Worm (Caenorhabditis elegans) whole organism, L1 larva: Measurements from ENCODE around the gene srd-50.

ENCODE experiments used
- C04F5.9 ChIP-seq: sonication (generic microtip); optimal IDR thresholded peaks from 2 replicates; lab custom pipeline; 2016; ENCODE audit warnings: missing genetic modification characterization, missing compliant biosample characterization
- C16A3.4 ChIP-seq: fragments of 150-350 bp; optimal IDR thresholded peaks from 2 replicates; lab custom pipeline; 2014; ENCODE audit warnings: missing biosample characterization, missing genetic modification characterization
- C34B4.2 ChIP-seq: sonication (generic microtip); optimal IDR thresholded peaks from 2 replicates; lab custom pipeline; 2017; ENCODE audit warnings: mild to moderate bottlenecking, missing genetic modification characterization, missing compliant biosample characterization
- F16B12.6 ChIP-seq: fragments of 150-350 bp; optimal IDR thresholded peaks from 2 replicates; lab custom pipeline; 2014; ENCODE audit warnings: missing biosample characterization, missing genetic modification characterization
- Y116A8C.19 ChIP-seq: sonication (generic microtip); optimal IDR thresholded peaks from 2 replicates; lab custom pipeline; 2016; ENCODE audit warnings: missing compliant biosample characterization, missing genetic modification characterization, borderline replicate concordance
- alr-1 ChIP-seq: fragments of 200-800 bp; sonication (Bioruptor generic); optimal IDR thresholded peaks from 2 replicates; lab custom pipeline; 2018; ENCODE audit warnings: borderline replicate concordance, mild to moderate bottlenecking, missing genetic modification characterization, missing compliant biosample characterization
- aly-2 ChIP-seq: fragments of 150-350 bp; optimal IDR thresholded peaks from 2 replicates; lab custom pipeline; 2014; ENCODE audit warnings: missing biosample characterization, missing genetic modification characterization
- ceh-8 ChIP-seq: fragments of 200-800 bp; sonication (Bioruptor generic); optimal IDR thresholded peaks from 2 replicates; lab custom pipeline; 2018; ENCODE audit warnings: mild to moderate bottlenecking, missing genetic modification characterization, moderate library complexity, missing compliant biosample characterization
- ces-1 ChIP-seq: fragments of 150-350 bp; optimal IDR thresholded peaks from 2 replicates; lab custom pipeline; 2014; ENCODE audit warnings: missing biosample characterization, missing genetic modification reagents, missing genetic modification characterization
- egl-13 ChIP-seq: sonication (generic microtip); optimal IDR thresholded peaks from 2 replicates; lab custom pipeline; 2016; ENCODE audit warnings: missing genotype, missing genetic modification reagents, missing genetic modification characterization, missing compliant biosample characterization
- egl-27 ChIP-seq, 2 experiments: fragments of 150-350 bp in 1 of 2; sonication (generic microtip); optimal IDR thresholded peaks; 3 replicates each; lab custom pipeline; 2017 to 2018; ENCODE audit warnings: missing biosample characterization in 2 of 2, missing genetic modification characterization in 2 of 2, missing genetic modification reagents in 2 of 2
- ets-5 ChIP-seq: fragments of 200-800 bp; sonication (Bioruptor generic); IDR thresholded peaks from 2 replicates; pipeline ENCODE4 v1.3.6; 2022; ENCODE audit warnings: missing genetic modification characterization, missing compliant biosample characterization
- fkh-4 ChIP-seq: sonication (generic microtip); optimal IDR thresholded peaks from 2 replicates; lab custom pipeline; 2016; ENCODE audit warnings: missing compliant biosample characterization, missing genetic modification characterization, borderline replicate concordance
- fkh-8 ChIP-seq: sonication (generic microtip); optimal IDR thresholded peaks from 2 replicates; lab custom pipeline; 2016; ENCODE audit warnings: mild to moderate bottlenecking, missing genetic modification characterization, missing compliant biosample characterization
- fos-1 ChIP-seq: fragments of 150-350 bp; optimal IDR thresholded peaks from 2 replicates; lab custom pipeline; 2014; ENCODE audit warnings: missing biosample characterization, missing genetic modification characterization
- grh-1 ChIP-seq: fragments of 200-800 bp; sonication (Bioruptor generic); IDR thresholded peaks from 2 replicates; pipeline ENCODE4 v1.3.6; 2022; ENCODE audit warnings: missing genetic modification reagents, missing genetic modification characterization, missing compliant biosample characterization
- hlh-17 ChIP-seq: fragments of 200-800 bp; sonication (Bioruptor generic); optimal IDR thresholded peaks from 2 replicates; lab custom pipeline; 2018; ENCODE audit warnings: missing genetic modification characterization, mild to moderate bottlenecking, missing compliant biosample characterization, moderate library complexity, borderline replicate concordance
- hlh-4 ChIP-seq: sonication (generic microtip); optimal IDR thresholded peaks from 2 replicates; lab custom pipeline; 2016; ENCODE audit warnings: mild to moderate bottlenecking, missing genetic modification characterization, missing compliant biosample characterization
- hpl-2 ChIP-seq: fragments of 150-350 bp; optimal IDR thresholded peaks from 2 replicates; lab custom pipeline; 2014; ENCODE audit warnings: missing biosample characterization, missing genetic modification reagents, missing genetic modification characterization
- lin-14 ChIP-seq: fragments of 200-800 bp; sonication (Bioruptor generic); optimal IDR thresholded peaks from 2 replicates; lab custom pipeline; 2018; ENCODE audit warnings: mild to moderate bottlenecking, missing genetic modification characterization, moderate library complexity, missing compliant biosample characterization
- lin-15B ChIP-seq: fragments of 150-350 bp; sonication (generic microtip); optimal IDR thresholded peaks from 3 replicates; lab custom pipeline; 2014; ENCODE audit warnings: missing biosample characterization, missing genetic modification characterization
- lin-35 ChIP-seq, 2 experiments: fragments of 150-350 bp; optimal IDR thresholded peaks; 2 replicates each; lab custom pipeline; 2014; ENCODE audit warnings: missing biosample characterization in 2 of 2, missing genetic modification characterization in 2 of 2, missing genetic modification reagents in 2 of 2
- lir-3 ChIP-seq: sonication (generic microtip); optimal IDR thresholded peaks from 2 replicates; lab custom pipeline; 2016; ENCODE audit warnings: mild to moderate bottlenecking, missing genetic modification characterization, moderate library complexity, missing compliant biosample characterization; ENCODE audit not compliant: poor library complexity
- lsy-2 ChIP-seq, 2 experiments: fragments of 150-350 bp; optimal IDR thresholded peaks; 2 replicates each; lab custom pipeline; 2014; ENCODE audit warnings: missing biosample characterization in 2 of 2, missing genetic modification characterization in 2 of 2
- mab-9 ChIP-seq: fragments of 200-800 bp; sonication (Bioruptor generic); IDR thresholded peaks from 2 replicates; pipeline ENCODE4 v1.3.6; 2022; ENCODE audit warnings: missing genetic modification reagents, missing genetic modification characterization, missing compliant biosample characterization
- mdl-1 ChIP-seq, 2 experiments: fragments of 150-350 bp; optimal IDR thresholded peaks; 2 replicates each; lab custom pipeline; 2014 to 2017; ENCODE audit warnings: missing biosample characterization in 2 of 2, missing genetic modification characterization in 2 of 2, inconsistent platforms in 1 of 2
- mef-2 ChIP-seq: fragments of 150-350 bp; optimal IDR thresholded peaks from 2 replicates; lab custom pipeline; 2014; ENCODE audit warnings: missing biosample characterization, missing genetic modification characterization
- mep-1 ChIP-seq: fragments of 150-350 bp; optimal IDR thresholded peaks from 2 replicates; lab custom pipeline; 2014; ENCODE audit warnings: missing biosample characterization, missing genetic modification characterization
- nhr-12 ChIP-seq: sonication (generic microtip); optimal IDR thresholded peaks from 2 replicates; lab custom pipeline; 2017; ENCODE audit warnings: missing biosample characterization, missing genetic modification characterization
- nhr-19 ChIP-seq: fragments of 200-800 bp; sonication (Bioruptor generic); conservative IDR thresholded peaks from 2 replicates; pipeline ENCODE4 v1.3.6; 2022; ENCODE audit warnings: missing genetic modification characterization, missing compliant biosample characterization
- nhr-20 ChIP-seq: sonication (generic microtip); optimal IDR thresholded peaks from 2 replicates; lab custom pipeline; 2016; ENCODE audit warnings: mild to moderate bottlenecking, missing genetic modification characterization, missing compliant biosample characterization
- nhr-237 ChIP-seq: fragments of 150-350 bp; optimal IDR thresholded peaks from 2 replicates; lab custom pipeline; 2014; ENCODE audit warnings: missing biosample characterization, missing genetic modification characterization
- nhr-28 ChIP-seq: fragments of 150-350 bp; optimal IDR thresholded peaks from 2 replicates; lab custom pipeline; 2014; ENCODE audit warnings: missing biosample characterization, missing genetic modification characterization
- nhr-47 ChIP-seq: sonication (generic microtip); optimal IDR thresholded peaks from 2 replicates; lab custom pipeline; 2016; ENCODE audit warnings: mild to moderate bottlenecking, missing genetic modification characterization, moderate library complexity, missing compliant biosample characterization
- nhr-71 ChIP-seq: sonication (generic microtip); optimal IDR thresholded peaks from 2 replicates; lab custom pipeline; 2016; ENCODE audit warnings: mild to moderate bottlenecking, missing genetic modification characterization, moderate library complexity, missing compliant biosample characterization
- nhr-76 ChIP-seq: sonication (generic microtip); optimal IDR thresholded peaks from 2 replicates; lab custom pipeline; 2017; ENCODE audit warnings: missing biosample characterization, missing genetic modification characterization
- nhr-77 ChIP-seq: fragments of 150-350 bp; optimal IDR thresholded peaks from 2 replicates; lab custom pipeline; 2014; ENCODE audit warnings: missing biosample characterization, missing genetic modification characterization
- nhr-84 ChIP-seq: sonication (generic microtip); optimal IDR thresholded peaks from 2 replicates; lab custom pipeline; 2017; ENCODE audit warnings: missing biosample characterization, missing genetic modification characterization
- nhr-85 ChIP-seq: sonication (generic microtip); peaks from one replicate; lab custom pipeline; 2016; ENCODE audit warnings: missing genetic modification characterization, inconsistent platforms, missing compliant biosample characterization
- skn-1 ChIP-seq: fragments of 150-350 bp; optimal IDR thresholded peaks from 2 replicates; lab custom pipeline; 2014; ENCODE audit warnings: missing biosample characterization, missing genetic modification characterization
- sox-4 ChIP-seq: sonication (generic microtip); optimal IDR thresholded peaks from 2 replicates; lab custom pipeline; 2016; ENCODE audit warnings: missing genetic modification characterization, missing compliant biosample characterization
- sup-37 ChIP-seq: fragments of 200-800 bp; sonication (Bioruptor generic); optimal IDR thresholded peaks from 2 replicates; lab custom pipeline; 2018; ENCODE audit warnings: mild to moderate bottlenecking, missing genetic modification characterization, missing compliant biosample characterization
- unc-30 ChIP-seq: sonication (generic microtip); optimal IDR thresholded peaks from 2 replicates; lab custom pipeline; 2017; ENCODE audit warnings: missing biosample characterization, missing genetic modification characterization
- unc-86 ChIP-seq: sonication (generic microtip); optimal IDR thresholded peaks from 2 replicates; lab custom pipeline; 2016; ENCODE audit warnings: missing genetic modification characterization, missing compliant biosample characterization
- xbp-1 ChIP-seq: sonication (generic microtip); optimal IDR thresholded peaks from 2 replicates; lab custom pipeline; 2016; ENCODE audit warnings: missing genetic modification characterization, missing compliant biosample characterization
- zag-1 ChIP-seq: fragments of 150-350 bp; optimal IDR thresholded peaks from 2 replicates; lab custom pipeline; 2014; ENCODE audit warnings: missing biosample characterization, missing genetic modification characterization
- zip-4 ChIP-seq: fragments of 200-800 bp; sonication (Bioruptor generic); optimal IDR thresholded peaks from 2 replicates; lab custom pipeline; 2018; ENCODE audit warnings: mild to moderate bottlenecking, missing genetic modification characterization, moderate library complexity, missing compliant biosample characterization
- ztf-11 ChIP-seq, 2 experiments: sonication (generic microtip); optimal IDR thresholded peaks; 2 replicates each; lab custom pipeline; 2016 to 2017; ENCODE audit warnings: missing genetic modification characterization in 2 of 2, missing biosample characterization in 1 of 2, missing compliant biosample characterization in 1 of 2

The srd-50 gene

DNA sequence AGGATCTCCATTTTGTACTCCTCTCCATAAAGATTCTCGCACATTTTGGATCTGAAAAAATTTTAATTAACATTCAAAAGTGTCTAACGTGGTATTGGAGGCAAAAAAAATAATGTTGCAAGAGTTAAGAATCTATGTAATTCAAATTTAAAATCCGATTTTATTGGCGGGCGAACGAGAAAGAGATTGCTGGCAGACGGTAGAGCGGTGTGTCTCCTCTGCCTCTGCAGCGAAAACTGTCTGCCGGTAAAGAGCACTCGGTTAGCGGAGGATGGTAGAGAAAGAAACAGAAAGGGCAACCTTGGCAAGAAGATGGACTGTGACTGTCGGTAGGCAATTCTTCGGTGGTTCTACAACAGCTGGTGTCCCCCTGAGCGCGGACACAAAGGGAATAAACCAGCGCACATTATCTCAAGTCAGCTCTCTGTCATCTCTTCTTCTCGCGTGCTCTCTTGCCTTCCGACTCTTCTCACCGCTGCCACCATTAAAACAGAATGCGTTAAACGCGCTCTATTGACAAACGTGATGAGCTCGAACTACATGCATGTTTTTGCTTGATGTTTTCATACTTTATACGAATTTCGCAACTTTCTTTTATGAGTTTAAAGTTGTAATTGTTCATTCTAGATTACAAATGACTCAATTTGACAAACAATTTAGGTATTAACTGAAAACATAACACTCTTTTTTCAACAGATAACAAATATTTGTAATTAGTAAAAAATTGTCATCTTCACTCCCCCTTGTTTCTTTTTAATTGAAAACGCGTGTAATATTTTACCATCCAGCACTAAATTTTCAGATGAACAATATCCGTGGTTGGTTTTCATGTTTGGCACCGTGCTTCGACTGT is 37.5 kb upstream of the srd-50 start, which contains the start of the genes cdk-4 and F18H3.1 (continued):
- TF ChIP-seq xbp-1 (peak; percentile 31), grh-1 (GFP tag; lab: Robert Waterston, UW) (peak; percentile 39; the same call in 1 of the 2 replicates), mep-1 (peak; percentile 34), nhr-71 (tag; lab: Kevin White, UChicago) (peak; percentile 44), ceh-8 (GFP tag; lab: Kevin White, UChicago) (no peak), lin-14 (GFP tag; lab: Kevin White, UChicago) (peak; percentile 86), fkh-8 (tag; lab: Kevin White, UChicago) (peak; percentile 34), lin-35 (GFP tag; optimal IDR thresholded peaks at IDR 0.05; lab: Kevin White, UChicago) (peak; percentile 23 to 33), zip-4 (GFP tag; lab: Kevin White, UChicago) (no peak), nhr-85 (tag; lab: Kevin White, UChicago) (peak; percentile 79), unc-86 (peak; percentile 5), egl-27 (tag; optimal IDR thresholded peaks at IDR 0.05; lab: Kevin White, UChicago) (peak in 1 of 2 experiments; percentile 48)

DNA sequence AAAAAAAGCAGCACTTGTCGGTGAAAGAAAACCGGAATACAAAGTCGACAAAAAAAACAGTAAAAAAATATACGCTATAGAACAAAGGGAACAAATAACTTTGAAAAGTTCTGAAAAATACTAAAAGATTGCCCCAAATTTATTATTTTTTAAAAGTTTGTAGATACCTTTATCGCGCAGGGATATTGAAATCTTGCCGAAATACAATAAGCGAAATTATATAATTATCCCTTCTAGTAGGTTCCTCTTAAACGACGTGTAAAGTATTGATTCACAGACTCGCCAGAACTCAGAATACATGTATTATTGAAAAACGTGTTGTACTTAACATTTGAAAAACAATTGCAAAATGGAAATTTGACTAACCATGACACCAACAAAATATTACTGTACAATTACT is 32.8 kb upstream of the srd-50 start:
- TF ChIP-seq C16A3.4: peak; percentile 97
- TF ChIP-seq ets-5 (GFP tag; lab: Robert Waterston, UW): no peak
- TF ChIP-seq Y116A8C.19 (tag; lab: Kevin White, UChicago): no peak
- TF ChIP-seq mef-2 (tag; lab: Kevin White, UChicago): peak; percentile 61
- TF ChIP-seq ztf-11 (tag; optimal IDR thresholded peaks at IDR 0.05; lab: Kevin White, UChicago): peak; percentile 47 to 69
- TF ChIP-seq hlh-4 (tag; lab: Kevin White, UChicago): no peak
- peak; percentile 83 for TF ChIP-seq mab-9 (GFP tag; lab: Robert Waterston, UW)
- TF ChIP-seq mdl-1 (tag; optimal IDR thresholded peaks at IDR 0.05; lab: Kevin White, UChicago): peak in 1 of 2 experiments; percentile 27
- TF ChIP-seq nhr-12 (tag; lab: Kevin White, UChicago): no peak
- TF ChIP-seq sox-4 (tag; lab: Kevin White, UChicago): peak; percentile 97
- TF ChIP-seq nhr-237: peak; percentile 79
- TF ChIP-seq F16B12.6 (tag; lab: Kevin White, UChicago): no peak
- peak; percentile 84 for TF ChIP-seq egl-13
- no peak for TF ChIP-seq hlh-17 (GFP tag; lab: Kevin White, UChicago)
- TF ChIP-seq nhr-85 (tag; lab: Kevin White, UChicago): peak; percentile 93
- peak; percentile 87 for TF ChIP-seq nhr-77
- peak; percentile 88 for TF ChIP-seq lsy-2 (tag; optimal IDR thresholded peaks at IDR 0.05; lab: Kevin White, UChicago)
- TF ChIP-seq sup-37 (GFP tag; lab: Kevin White, UChicago): peak; percentile 35
- TF ChIP-seq lin-14 (GFP tag; lab: Kevin White, UChicago): peak; percentile 88
- no peak for TF ChIP-seq ces-1 (GFP tag; lab: Kevin White, UChicago)
- peak; percentile 30 for TF ChIP-seq lin-15B
- TF ChIP-seq fkh-4 (tag; lab: Kevin White, UChicago): peak; percentile 72
- peak; percentile 97 for TF ChIP-seq ceh-8 (GFP tag; lab: Kevin White, UChicago)
- TF ChIP-seq lin-35 (GFP tag; optimal IDR thresholded peaks at IDR 0.05; lab: Kevin White, UChicago): peak; percentile 44 to 83
- TF ChIP-seq fos-1 (tag; lab: Kevin White, UChicago): peak; percentile 93
- peak; percentile 94 for TF ChIP-seq mep-1
- TF ChIP-seq hpl-2 (GFP tag; lab: Kevin White, UChicago): peak; percentile 93
- no peak for TF ChIP-seq unc-30 (tag; lab: Kevin White, UChicago)
- TF ChIP-seq C34B4.2 (tag; lab: Kevin White, UChicago): no peak
- peak; percentile 94 for TF ChIP-seq nhr-19 (GFP tag; lab: Robert Waterston, UW)
- TF ChIP-seq lir-3 (tag; lab: Kevin White, UChicago): peak; percentile 81
- peak; percentile 88 for TF ChIP-seq aly-2
- TF ChIP-seq nhr-84 (tag; lab: Kevin White, UChicago): no peak
- TF ChIP-seq nhr-47 (tag; lab: Kevin White, UChicago): peak; percentile 97
- no peak for TF ChIP-seq alr-1
- TF ChIP-seq grh-1 (GFP tag; lab: Robert Waterston, UW): peak; percentile 85
- TF ChIP-seq skn-1 (tag; lab: Kevin White, UChicago): peak; percentile 91
- TF ChIP-seq C04F5.9 (tag; lab: Kevin White, UChicago): peak; percentile 32
- TF ChIP-seq zag-1 (tag; lab: Kevin White, UChicago): peak; percentile 59
- peak; percentile 91 for TF ChIP-seq nhr-20 (tag; lab: Kevin White, UChicago)
- TF ChIP-seq fkh-8 (tag; lab: Kevin White, UChicago): peak; percentile 82
- TF ChIP-seq nhr-76 (tag; lab: Kevin White, UChicago): no peak
- no peak for TF ChIP-seq nhr-28
